Worm (Caenorhabditis elegans): ENCODE results near the gene C44C10.11.

DNA sequence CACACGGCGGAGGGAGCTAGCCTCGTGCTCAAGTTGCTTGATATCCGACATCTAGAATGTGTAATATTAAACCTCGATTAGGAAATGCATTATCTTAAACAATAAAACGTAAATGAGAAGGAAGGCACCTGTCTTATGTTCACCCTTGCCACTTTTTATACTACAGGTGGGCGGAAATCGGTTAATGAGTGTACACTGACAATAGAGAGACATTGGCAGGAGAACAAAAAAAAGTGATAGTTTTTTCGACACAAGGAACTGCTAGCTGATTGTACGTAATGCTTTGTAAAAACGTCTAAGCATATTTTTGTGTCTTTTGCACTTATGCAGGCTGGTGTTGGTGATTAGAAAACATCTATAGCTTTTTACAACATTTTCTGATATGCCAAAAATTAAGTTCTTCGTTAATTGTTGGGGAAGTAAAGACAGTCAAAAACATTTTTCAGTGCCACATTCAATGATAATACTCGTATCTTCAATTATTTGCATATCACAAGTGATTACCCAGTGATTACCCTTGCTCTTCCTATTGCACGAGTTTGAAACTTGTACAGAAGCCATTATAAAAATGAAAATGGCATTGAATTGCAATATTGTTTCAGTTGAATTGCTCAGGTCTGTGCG is 2.2 kb upstream of the C44C10.11 start, which contains the start of gene col-180:
- TF ChIP-seq ama-1 (optimal IDR thresholded peaks at IDR 0.05) (no peak), ama-1 (GFP tag; optimal IDR thresholded peaks at IDR 0.05) (no peak), bed-2 (GFP tag; IDR thresholded peaks at IDR 0.05) (no peak), unc-130 (GFP tag; optimal IDR thresholded peaks at IDR 0.05) (no peak), attf-6 (GFP tag; IDR thresholded peaks at IDR 0.05) (no peak), mel-28 (tag; optimal IDR thresholded peaks at IDR 0.05; ENCODE audit: borderline replicate concordance) (no peak), unc-62 (GFP tag; optimal IDR thresholded peaks at IDR 0.05) (no peak), efl-1 (GFP tag; optimal IDR thresholded peaks at IDR 0.05) (no peak), madf-10 (tag; optimal IDR thresholded peaks at IDR 0.05) (no peak), pha-4 (tag; optimal IDR thresholded peaks at IDR 0.05) (no peak), F10E7.11 (tag; optimal IDR thresholded peaks at IDR 0.05) (no peak), tlf-1 (GFP tag; optimal IDR thresholded peaks at IDR 0.05) (no peak), pbrm-1 (GFP tag; IDR thresholded peaks at IDR 0.05) (no peak), ztf-28 (GFP tag; IDR thresholded peaks at IDR 0.05) (no peak), snpc-4 (GFP tag; optimal IDR thresholded peaks at IDR 0.05) (no peak), snpc-4 (tag; optimal IDR thresholded peaks at IDR 0.05) (no peak)

Measured in whole organism, young adult.